Worm (Caenorhabditis elegans) whole organism, L2 larva: ENCODE measurements around the gene ugt-56.

ENCODE experiments used
- C34F6.9 ChIP-seq: fragments of 150-350 bp; optimal IDR thresholded peaks from 2 replicates; lab custom pipeline; 2014; ENCODE audit warnings: missing biosample characterization, missing genetic modification characterization
- F13H6.1 ChIP-seq: sonication (generic microtip); optimal IDR thresholded peaks from 2 replicates; lab custom pipeline; 2016; ENCODE audit warnings: missing genetic modification characterization, missing compliant biosample characterization
- R02D3.7 ChIP-seq: fragments of 150-350 bp; optimal IDR thresholded peaks from 2 replicates; lab custom pipeline; 2014; ENCODE audit warnings: missing biosample characterization, missing genetic modification characterization
- Y55F3AM.14 ChIP-seq: fragments of 200-800 bp; sonication (Bioruptor generic); optimal IDR thresholded peaks from 2 replicates; lab custom pipeline; 2018; ENCODE audit warnings: mild to moderate bottlenecking, missing genetic modification characterization, missing compliant biosample characterization
- ZK546.5 ChIP-seq: sonication (generic microtip); optimal IDR thresholded peaks from 2 replicates; lab custom pipeline; 2017; ENCODE audit warnings: missing biosample characterization, missing genetic modification characterization
- alr-1 ChIP-seq: fragments of 150-350 bp; optimal IDR thresholded peaks from 2 replicates; lab custom pipeline; 2014; ENCODE audit warnings: missing biosample characterization, missing genetic modification characterization
- blmp-1 ChIP-seq: sonication (generic microtip); optimal IDR thresholded peaks from 2 replicates; lab custom pipeline; 2017; ENCODE audit warnings: missing genetic modification characterization, mild to moderate bottlenecking, missing compliant biosample characterization, antibody characterized with exemption, moderate library complexity; ENCODE audit not compliant: insufficient read depth
- ceh-16 ChIP-seq: fragments of 150-350 bp; optimal IDR thresholded peaks from 2 replicates; lab custom pipeline; 2014; ENCODE audit warnings: missing biosample characterization, missing genetic modification characterization
- ceh-82 ChIP-seq: fragments of 150-350 bp; optimal IDR thresholded peaks from 2 replicates; lab custom pipeline; 2014; ENCODE audit warnings: missing biosample characterization, missing genetic modification characterization
- egl-27 ChIP-seq: sonication (generic microtip); optimal IDR thresholded peaks from 3 replicates; lab custom pipeline; 2017; ENCODE audit warnings: missing biosample characterization, missing genetic modification reagents, missing genetic modification characterization
- elt-1 ChIP-seq: fragments of 150-350 bp; optimal IDR thresholded peaks from 2 replicates; lab custom pipeline; 2014; ENCODE audit warnings: missing biosample characterization, missing genetic modification characterization
- elt-3 ChIP-seq: sonication (generic microtip); optimal IDR thresholded peaks from 2 replicates; lab custom pipeline; 2017; ENCODE audit warnings: missing biosample characterization, missing genetic modification characterization
- fos-1 ChIP-seq: fragments of 150-350 bp; optimal IDR thresholded peaks from 2 replicates; lab custom pipeline; 2014; ENCODE audit warnings: missing biosample characterization, missing genetic modification characterization
- gmeb-1 ChIP-seq: fragments of 150-350 bp; optimal IDR thresholded peaks from 2 replicates; lab custom pipeline; 2014; ENCODE audit warnings: missing biosample characterization, missing genetic modification characterization
- lin-11 ChIP-seq: fragments of 150-350 bp; sonication (generic microtip); optimal IDR thresholded peaks from 2 replicates; lab custom pipeline; 2014; ENCODE audit warnings: missing biosample characterization, missing genetic modification characterization, inconsistent platforms, mixed read lengths
- lin-13 ChIP-seq: fragments of 150-350 bp; optimal IDR thresholded peaks from 2 replicates; lab custom pipeline; 2014; ENCODE audit warnings: missing biosample characterization, missing genetic modification reagents, missing genetic modification characterization
- lin-39 ChIP-seq: fragments of 150-350 bp; optimal IDR thresholded peaks from 2 replicates; lab custom pipeline; 2014; ENCODE audit warnings: missing biosample characterization, missing genetic modification reagents, missing genetic modification characterization
- lsy-2 ChIP-seq, 2 experiments: fragments of 150-350 bp in 1 of 2; sonication (generic microtip) in 1 of 2; optimal IDR thresholded peaks; 2 replicates each; lab custom pipeline; 2014 to 2017; ENCODE audit warnings: missing biosample characterization in 2 of 2, missing genetic modification characterization in 2 of 2
- mab-5 ChIP-seq: fragments of 150-350 bp; optimal IDR thresholded peaks from 2 replicates; lab custom pipeline; 2014; ENCODE audit warnings: missing biosample characterization, missing genetic modification characterization
- mbf-1 ChIP-seq: sonication (generic microtip); optimal IDR thresholded peaks from 2 replicates; lab custom pipeline; 2017; ENCODE audit warnings: missing biosample characterization, missing genetic modification characterization
- mdl-1 ChIP-seq, 2 experiments: fragments of 150-350 bp in 1 of 2; sonication (generic microtip) in 1 of 2; optimal IDR thresholded peaks; 2 replicates each; lab custom pipeline; 2017; ENCODE audit warnings: missing biosample characterization in 2 of 2, missing genetic modification characterization in 2 of 2
- nhr-10 ChIP-seq: sonication (generic microtip); optimal IDR thresholded peaks from 2 replicates; lab custom pipeline; 2017; ENCODE audit warnings: missing biosample characterization, missing genetic modification characterization
- nhr-12 ChIP-seq: fragments of 150-350 bp; optimal IDR thresholded peaks from 2 replicates; lab custom pipeline; 2014; ENCODE audit warnings: missing biosample characterization, missing genetic modification characterization
- nhr-129 ChIP-seq: fragments of 150-350 bp; optimal IDR thresholded peaks from 2 replicates; lab custom pipeline; 2014; ENCODE audit warnings: missing biosample characterization, missing genetic modification characterization
- nhr-237 ChIP-seq: fragments of 150-350 bp; optimal IDR thresholded peaks from 2 replicates; lab custom pipeline; 2014; ENCODE audit warnings: missing biosample characterization, missing genetic modification characterization
- nhr-6 ChIP-seq: fragments of 150-350 bp; optimal IDR thresholded peaks from 2 replicates; lab custom pipeline; 2014; ENCODE audit warnings: missing biosample characterization, missing genetic modification characterization
- nhr-77 ChIP-seq: fragments of 150-350 bp; optimal IDR thresholded peaks from 2 replicates; lab custom pipeline; 2014; ENCODE audit warnings: missing biosample characterization, missing genetic modification characterization
- peb-1 ChIP-seq: fragments of 150-350 bp; optimal IDR thresholded peaks from 2 replicates; lab custom pipeline; 2014; ENCODE audit warnings: missing biosample characterization, missing genetic modification characterization
- skn-1 ChIP-seq: sonication (generic microtip); optimal IDR thresholded peaks from 2 replicates; lab custom pipeline; 2017; ENCODE audit warnings: missing biosample characterization, missing genetic modification characterization
- sma-3 ChIP-seq: sonication (generic microtip); optimal IDR thresholded peaks from 2 replicates; lab custom pipeline; 2016; ENCODE audit warnings: missing genetic modification reagents, missing genetic modification characterization, missing compliant biosample characterization
- sma-9 ChIP-seq, 2 experiments: fragments of 150-350 bp in 1 of 2; sonication (generic microtip) in 1 of 2; optimal IDR thresholded peaks; 2 replicates each; lab custom pipeline; 2014 to 2016; ENCODE audit warnings: missing genetic modification characterization in 2 of 2, mild to moderate bottlenecking in 1 of 2, missing biosample characterization in 1 of 2, missing compliant biosample characterization in 1 of 2, missing genetic modification reagents in 1 of 2, moderate library complexity in 1 of 2
- unc-39 ChIP-seq: fragments of 150-350 bp; optimal IDR thresholded peaks from 2 replicates; lab custom pipeline; 2014; ENCODE audit warnings: missing biosample characterization, missing genetic modification characterization
- ztf-11 ChIP-seq: sonication (generic microtip); optimal IDR thresholded peaks from 2 replicates; lab custom pipeline; 2017; ENCODE audit warnings: missing biosample characterization, missing genetic modification characterization

Gene ugt-56

ce11 chrV:12269272-12269767, 10.5 kb downstream of the ugt-56 start, which contains the start of gene twk-24:
TSS of gene twk-24 (minus strand) at chrV:12269322.
- no peak for TF ChIP-seq peb-1
- no peak for TF ChIP-seq ceh-16 (tag; lab: Kevin White, UChicago)
- no peak for TF ChIP-seq egl-27 (tag; lab: Kevin White, UChicago)
- TF ChIP-seq ztf-11 (tag; lab: Kevin White, UChicago), result no peak
- no peak for TF ChIP-seq lin-39 (tag; lab: Kevin White, UChicago)
- TF ChIP-seq nhr-77 (tag; lab: Kevin White, UChicago), result no peak
- TF ChIP-seq sma-9 (GFP tag; optimal IDR thresholded peaks at IDR 0.05; lab: Kevin White, UChicago), result peak; percentile 38
- TF ChIP-seq sma-9 (tag; optimal IDR thresholded peaks at IDR 0.05; lab: Kevin White, UChicago), result no peak
- peak; percentile 45 for TF ChIP-seq nhr-129 (tag; lab: Kevin White, UChicago)
- no peak for TF ChIP-seq C34F6.9 (tag; lab: Kevin White, UChicago)
- no peak for TF ChIP-seq sma-3 (GFP tag; lab: Kevin White, UChicago)
- TF ChIP-seq lin-11 (tag; lab: Kevin White, UChicago), result no peak
- no peak for TF ChIP-seq blmp-1
- TF ChIP-seq gmeb-1 (tag; lab: Kevin White, UChicago), result no peak
- TF ChIP-seq R02D3.7, result no peak

DNA sequence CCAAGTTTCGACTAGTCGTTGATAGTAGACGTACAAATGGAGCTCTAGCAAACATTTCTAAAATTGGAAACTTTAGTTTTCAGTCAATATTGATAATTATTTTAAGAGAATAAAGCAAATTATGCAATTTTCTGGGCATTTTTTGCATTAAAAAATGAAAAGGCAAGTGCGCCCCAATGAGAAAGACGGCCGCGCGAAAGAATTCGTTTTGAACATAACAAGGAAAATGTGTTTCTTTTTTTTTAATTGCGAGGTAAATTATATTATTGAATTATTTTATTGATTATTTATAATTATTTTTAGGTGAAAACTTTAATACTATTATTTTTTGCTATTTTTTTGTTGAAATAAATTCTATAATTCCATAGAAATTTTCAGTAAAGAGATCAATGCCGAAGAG, 12.7 kb downstream of the ugt-56 start, which contains the start of the genes tsfm-1 and capg-2:
Gene tsfm-1 (minus strand): TSS at position 57 of the 400 bp plus-strand sequence.
Gene capg-2 (plus strand): TSS at position 379 of the 400 bp plus-strand sequence.
- TF ChIP-seq lsy-2 (tag; optimal IDR thresholded peaks at IDR 0.05; lab: Kevin White, UChicago) (peak in 1 of 2 experiments; percentile 22), C34F6.9 (tag; lab: Kevin White, UChicago) (peak; percentile 25), mbf-1 (tag; lab: Kevin White, UChicago) (no peak)
- TF ChIP-seq, all 48 proteins: peak for 2

- TF ChIP-seq nhr-12 (tag; lab: Kevin White, UChicago) (no peak), nhr-10 (tag; lab: Kevin White, UChicago) (no peak), elt-3 (tag; lab: Kevin White, UChicago) (no peak), mdl-1 (tag; optimal IDR thresholded peaks at IDR 0.05; lab: Kevin White, UChicago) (no peak), sma-9 (GFP tag; optimal IDR thresholded peaks at IDR 0.05; lab: Kevin White, UChicago) (no peak), sma-9 (tag; optimal IDR thresholded peaks at IDR 0.05; lab: Kevin White, UChicago) (no peak), mab-5 (tag; lab: Kevin White, UChicago) (no peak), elt-1 (tag; lab: Kevin White, UChicago) (no peak), R02D3.7 (no peak), egl-27 (tag; lab: Kevin White, UChicago) (no peak), lin-39 (tag; lab: Kevin White, UChicago) (no peak)
Measured at ce11 chrV:12275714-12276113, 16.9 kb downstream of the ugt-56 start.

- TF ChIP-seq R02D3.7, result no peak
- no peak for TF ChIP-seq nhr-77 (tag; lab: Kevin White, UChicago)
- TF ChIP-seq C34F6.9 (tag; lab: Kevin White, UChicago), result no peak
- no peak for TF ChIP-seq elt-1 (tag; lab: Kevin White, UChicago)
- TF ChIP-seq lin-13, result no peak
- no peak for TF ChIP-seq Y55F3AM.14 (GFP tag; lab: Kevin White, UChicago)
- no peak for TF ChIP-seq ZK546.5 (tag; lab: Kevin White, UChicago)
- no peak for TF ChIP-seq ztf-11 (tag; lab: Kevin White, UChicago)
Measured at ce11 chrV:12276946-12277345, 18.2 kb downstream of the ugt-56 start, which contains the start of gene bnc-1. TSS of gene bnc-1 (minus strand) at chrV:12277046.

- TF ChIP-seq alr-1 (no peak), ceh-82 (tag; lab: Kevin White, UChicago) (no peak), nhr-12 (tag; lab: Kevin White, UChicago) (no peak), skn-1 (no peak), sma-3 (GFP tag; lab: Kevin White, UChicago) (no peak), R02D3.7 (no peak), mbf-1 (tag; lab: Kevin White, UChicago) (no peak), nhr-237 (tag; lab: Kevin White, UChicago) (no peak), ztf-11 (tag; lab: Kevin White, UChicago) (no peak), lin-13 (no peak), ceh-16 (tag; lab: Kevin White, UChicago) (no peak), F13H6.1 (tag; lab: Kevin White, UChicago) (no peak), fos-1 (tag; lab: Kevin White, UChicago) (no peak), nhr-6 (no peak), unc-39 (tag; lab: Kevin White, UChicago) (no peak), lin-39 (tag; lab: Kevin White, UChicago) (no peak)
- TF ChIP-seq, all 48 proteins: peak for 0
Measured at ce11 chrV:12281508-12281907, 22.7 kb downstream of the ugt-56 start.
